Worm (Caenorhabditis elegans) whole organism, early embryonic: ENCODE data around the gene bgnt-1.5.

Experiments
- B0310.2 ChIP-seq: sonication (generic microtip); optimal IDR thresholded peaks from 2 replicates; lab custom pipeline; 2016; ENCODE audit warnings: mild to moderate bottlenecking, missing genetic modification characterization, missing compliant biosample characterization
- aly-1 ChIP-seq: sonication (generic microtip); optimal IDR thresholded peaks from 2 replicates; lab custom pipeline; 2016; ENCODE audit warnings: missing genetic modification characterization, missing compliant biosample characterization
- ama-1 ChIP-seq: fragments of 150-350 bp; optimal IDR thresholded peaks from 2 replicates; lab custom pipeline; 2014
- ceh-36 ChIP-seq: sonication (generic microtip); optimal IDR thresholded peaks from 2 replicates; lab custom pipeline; 2016; ENCODE audit warnings: missing genetic modification characterization, inconsistent platforms, missing compliant biosample characterization
- ets-7 ChIP-seq: sonication (generic microtip); optimal IDR thresholded peaks from 2 replicates; lab custom pipeline; 2016; ENCODE audit warnings: missing genotype, missing genetic modification characterization, missing compliant biosample characterization
- flt-1 ChIP-seq: fragments of 200-800 bp; sonication (Bioruptor generic); IDR thresholded peaks from 2 replicates; pipeline ENCODE4 v1.3.6; 2022; ENCODE audit warnings: missing genetic modification characterization, missing compliant biosample characterization
- hmg-4 ChIP-seq: fragments of 200-800 bp; sonication (Bioruptor generic); optimal IDR thresholded peaks from 2 replicates; lab custom pipeline; 2018; ENCODE audit warnings: mild to moderate bottlenecking, missing genetic modification characterization, missing compliant biosample characterization
- hnd-1 ChIP-seq: sonication (generic microtip); optimal IDR thresholded peaks from 2 replicates; lab custom pipeline; 2016; ENCODE audit warnings: missing genetic modification characterization, missing compliant biosample characterization
- scrt-1 ChIP-seq: fragments of 200-800 bp; sonication (Bioruptor generic); IDR thresholded peaks from 2 replicates; pipeline ENCODE4 v1.3.6; 2022; ENCODE audit warnings: missing genetic modification characterization, missing compliant biosample characterization
- tbx-11 ChIP-seq: fragments of 200-800 bp; sonication (Bioruptor generic); IDR thresholded peaks from 2 replicates; pipeline ENCODE4 v1.3.6; 2022; ENCODE audit warnings: missing genetic modification characterization, missing compliant biosample characterization
- tbx-37 ChIP-seq: fragments of 200-800 bp; sonication (Bioruptor generic); conservative IDR thresholded peaks from 2 replicates; pipeline ENCODE4 v1.3.6; 2022; ENCODE audit warnings: missing genetic modification reagents, missing genetic modification characterization, missing compliant biosample characterization
- tra-4 ChIP-seq: sonication (generic microtip); optimal IDR thresholded peaks from 2 replicates; lab custom pipeline; 2017; ENCODE audit warnings: missing genetic modification characterization, missing compliant biosample characterization

- TF ChIP-seq hnd-1 (no peak), ama-1 (lab: Kevin White, UChicago) (no peak), tbx-37 (GFP tag; lab: Robert Waterston, UW) (no peak), aly-1 (tag; lab: Kevin White, UChicago) (no peak), tra-4 (tag; lab: Kevin White, UChicago) (no peak), B0310.2 (tag; lab: Kevin White, UChicago) (no peak), flt-1 (no peak), ets-7 (tag; lab: Kevin White, UChicago) (no peak), scrt-1 (GFP tag; lab: Robert Waterston, UW) (no peak), tbx-11 (GFP tag; lab: Robert Waterston, UW) (no peak), hmg-4 (no peak), ceh-36 (tag; lab: Kevin White, UChicago) (no peak)
These were observed 50.1 kb downstream of the bgnt-1.5 start for ce11 chrX:13182012-13182411.
